Fruit fly (Drosophila melanogaster) whole organism, prepupa: ENCODE data around the gene fwd.

Source experiments
- Blimp-1 ChIP-seq: fragments of 200-800 bp; sonication (Bioruptor generic); optimal IDR thresholded peaks from 3 replicates; lab custom pipeline; 2017; ENCODE audit warnings: missing biosample characterization, missing genetic modification characterization, mild to moderate bottlenecking, moderate library complexity, missing genetic modification reagents
- CG10669 ChIP-seq: fragments of 200-800 bp; sonication (Bioruptor generic); optimal IDR thresholded peaks from 3 replicates; lab custom pipeline; 2018; ENCODE audit warnings: missing biosample characterization, mild to moderate bottlenecking, missing genetic modification characterization, moderate library complexity
- CG11294 ChIP-seq: fragments of 200-800 bp; sonication (Bioruptor generic); IDR thresholded peaks from 2 replicates; pipeline ENCODE4 v1.3.6; 2022; ENCODE audit warnings: missing biosample characterization, missing genetic modification characterization
- CG11762 ChIP-seq: fragments of 200-800 bp; sonication (Bioruptor generic); optimal IDR thresholded peaks from 3 replicates; lab custom pipeline; 2016; ENCODE audit warnings: missing biosample characterization, missing genetic modification characterization; ENCODE audit not compliant: insufficient read depth
- CG11902 ChIP-seq: fragments of 200-800 bp; sonication (Bioruptor generic); optimal IDR thresholded peaks from 3 replicates; lab custom pipeline; 2016; ENCODE audit warnings: missing biosample characterization, missing genetic modification characterization
- CG15336 ChIP-seq: fragments of 200-800 bp; sonication (Bioruptor generic); IDR thresholded peaks from 2 replicates; pipeline ENCODE4 v1.3.6; 2022; ENCODE audit warnings: missing biosample characterization, missing genetic modification characterization
- CG3032 ChIP-seq: fragments of 200-800 bp; optimal IDR thresholded peaks from 2 replicates; lab custom pipeline; 2019; ENCODE audit warnings: missing biosample characterization, mild to moderate bottlenecking, missing genetic modification characterization, moderate library complexity
- CG32006 ChIP-seq: fragments of 200-800 bp; sonication (Bioruptor generic); optimal IDR thresholded peaks from 3 replicates; lab custom pipeline; 2017; ENCODE audit warnings: missing biosample characterization, mild to moderate bottlenecking, missing genetic modification characterization
- CG34406 ChIP-seq: fragments of 200-800 bp; sonication (Bioruptor generic); optimal IDR thresholded peaks from 3 replicates; lab custom pipeline; 2016; ENCODE audit warnings: missing biosample characterization, missing genetic modification characterization
- CG3919 ChIP-seq: fragments of 200-800 bp; sonication (Bioruptor generic); optimal IDR thresholded peaks from 3 replicates; lab custom pipeline; 2016; ENCODE audit warnings: missing biosample characterization, missing genetic modification characterization
- CG4318 ChIP-seq: fragments of 200-800 bp; sonication (Bioruptor generic); optimal IDR thresholded peaks from 3 replicates; lab custom pipeline; 2017; ENCODE audit warnings: missing biosample characterization, mild to moderate bottlenecking, missing genetic modification characterization
- CG6163 ChIP-seq: fragments of 200-800 bp; sonication (Bioruptor generic); IDR thresholded peaks from 3 replicates; pipeline ENCODE4 v1.3.6; 2022; ENCODE audit warnings: missing biosample characterization, missing genetic modification characterization
- CG6792 ChIP-seq: fragments of 200-800 bp; sonication (Bioruptor generic); optimal IDR thresholded peaks from 3 replicates; lab custom pipeline; 2016; ENCODE audit warnings: missing biosample characterization, missing genetic modification characterization
- CG6854 ChIP-seq: fragments of 200-800 bp; sonication (Bioruptor generic); optimal IDR thresholded peaks from 2 replicates; lab custom pipeline; 2017; ENCODE audit warnings: missing biosample characterization, mild to moderate bottlenecking, missing genetic modification characterization
- CG7368 ChIP-seq: fragments of 200-800 bp; sonication (Bioruptor generic); optimal IDR thresholded peaks from 3 replicates; lab custom pipeline; 2016; ENCODE audit warnings: missing biosample characterization, missing genetic modification characterization
- CG8119 ChIP-seq: fragments of 200-800 bp; sonication (Bioruptor generic); IDR thresholded peaks from 3 replicates; pipeline ENCODE4 v1.3.6; 2022; ENCODE audit warnings: missing biosample characterization, missing genetic modification characterization
- CG8319 ChIP-seq: fragments of 200-800 bp; sonication (Bioruptor generic); optimal IDR thresholded peaks from 3 replicates; lab custom pipeline; 2016; ENCODE audit warnings: missing biosample characterization, missing genetic modification characterization
- CG8632 ChIP-seq: fragments of 200-800 bp; sonication (Bioruptor generic); optimal IDR thresholded peaks from 3 replicates; lab custom pipeline; 2016; ENCODE audit warnings: missing biosample characterization, missing genetic modification characterization
- Eip75B ChIP-seq: fragments of 200-800 bp; sonication (Bioruptor generic); optimal IDR thresholded peaks from 3 replicates; lab custom pipeline; 2016; ENCODE audit warnings: missing biosample characterization, missing genetic modification characterization
- Eip78C ChIP-seq: fragments of 200-800 bp; sonication (Bioruptor generic); peaks from one replicate; lab custom pipeline; 2016; ENCODE audit warnings: missing biosample characterization, missing genetic modification characterization
- Eip93F ChIP-seq: fragments of 200-800 bp; sonication (Bioruptor generic); optimal IDR thresholded peaks from 2 replicates; lab custom pipeline; 2016; ENCODE audit warnings: missing biosample characterization, mild to moderate bottlenecking, missing genetic modification characterization
- Ets21C ChIP-seq: fragments of 200-800 bp; sonication (Bioruptor generic); optimal IDR thresholded peaks from 3 replicates; lab custom pipeline; 2016; ENCODE audit warnings: missing biosample characterization, missing genetic modification characterization
- Ets96B ChIP-seq: fragments of 200-800 bp; optimal IDR thresholded peaks from 2 replicates; lab custom pipeline; 2019; ENCODE audit warnings: missing biosample characterization, mild to moderate bottlenecking, missing genetic modification characterization, moderate library complexity
- Gug ChIP-seq: fragments of 200-800 bp; sonication (Bioruptor generic); IDR thresholded peaks from 2 replicates; pipeline ENCODE4 v1.3.6; 2022; ENCODE audit warnings: missing biosample characterization, missing genetic modification characterization
- Hr38 ChIP-seq: sonication (Bioruptor generic); optimal IDR thresholded peaks from 2 replicates; lab custom pipeline; 2016; ENCODE audit warnings: missing biosample characterization, missing genetic modification characterization
- Hr39 ChIP-seq: fragments of 200-800 bp; sonication (Bioruptor generic); optimal IDR thresholded peaks from 2 replicates; lab custom pipeline; 2016; ENCODE audit warnings: missing biosample characterization, missing genetic modification characterization
- Lpt ChIP-seq: fragments of 200-800 bp; sonication (Bioruptor generic); optimal IDR thresholded peaks from 3 replicates; lab custom pipeline; 2016; ENCODE audit warnings: missing biosample characterization, missing genetic modification characterization
- Met ChIP-seq: fragments of 200-800 bp; sonication (Bioruptor generic); optimal IDR thresholded peaks from 3 replicates; lab custom pipeline; 2016; ENCODE audit warnings: missing biosample characterization, missing genetic modification characterization
- Sox102F ChIP-seq: fragments of 200-800 bp; sonication (Bioruptor generic); optimal IDR thresholded peaks from 2 replicates; lab custom pipeline; 2016; ENCODE audit warnings: missing biosample characterization, mild to moderate bottlenecking, missing genetic modification characterization
- Sox14 ChIP-seq: fragments of 200-800 bp; sonication (Bioruptor generic); optimal IDR thresholded peaks from 3 replicates; lab custom pipeline; 2016; ENCODE audit warnings: missing biosample characterization, missing genetic modification characterization
- Sox15 ChIP-seq: fragments of 200-800 bp; sonication (Bioruptor generic); optimal IDR thresholded peaks from 3 replicates; lab custom pipeline; 2016; ENCODE audit warnings: missing biosample characterization, missing genetic modification characterization
- achi ChIP-seq: fragments of 200-800 bp; sonication (Bioruptor generic); optimal IDR thresholded peaks from 3 replicates; lab custom pipeline; 2016; ENCODE audit warnings: missing biosample characterization, missing genetic modification characterization
- acj6 ChIP-seq: fragments of 200-800 bp; sonication (Bioruptor generic); optimal IDR thresholded peaks from 3 replicates; lab custom pipeline; 2016; ENCODE audit warnings: missing biosample characterization, missing genetic modification characterization
- cyc ChIP-seq: fragments of 200-800 bp; sonication (Bioruptor generic); optimal IDR thresholded peaks from 3 replicates; lab custom pipeline; 2016; ENCODE audit warnings: missing biosample characterization, missing genetic modification characterization
- dac ChIP-seq: fragments of 200-800 bp; sonication (Bioruptor generic); optimal IDR thresholded peaks from 2 replicates; lab custom pipeline; 2017; ENCODE audit warnings: missing biosample characterization, mild to moderate bottlenecking, missing genetic modification characterization
- dsx ChIP-seq: fragments of 200-800 bp; optimal IDR thresholded peaks from 3 replicates; lab custom pipeline; 2019; ENCODE audit warnings: missing biosample characterization, mild to moderate bottlenecking, missing genetic modification characterization, moderate library complexity; ENCODE audit not compliant: poor library complexity, severe bottlenecking
- esn ChIP-seq: fragments of 200-800 bp; sonication (Bioruptor generic); optimal IDR thresholded peaks from 2 replicates; lab custom pipeline; 2016; ENCODE audit warnings: missing biosample characterization, mild to moderate bottlenecking, missing genetic modification characterization, moderate library complexity
- fkh ChIP-seq: fragments of 200-800 bp; sonication (Bioruptor generic); optimal IDR thresholded peaks from 3 replicates; lab custom pipeline; 2017; ENCODE audit warnings: missing biosample characterization, mild to moderate bottlenecking, missing genetic modification characterization, moderate library complexity
- lz ChIP-seq: fragments of 200-800 bp; sonication (Bioruptor generic); optimal IDR thresholded peaks from 3 replicates; lab custom pipeline; 2016; ENCODE audit warnings: missing biosample characterization, missing genetic modification characterization
- net ChIP-seq: fragments of 200-800 bp; sonication (Bioruptor generic); optimal IDR thresholded peaks from 3 replicates; lab custom pipeline; 2016; ENCODE audit warnings: missing biosample characterization, missing genetic modification characterization
- pdm3 ChIP-seq: fragments of 200-800 bp; sonication (Bioruptor generic); optimal IDR thresholded peaks from 3 replicates; lab custom pipeline; 2016; ENCODE audit warnings: missing biosample characterization, missing genetic modification characterization
- spab ChIP-seq: fragments of 200-800 bp; sonication (Bioruptor generic); optimal IDR thresholded peaks from 2 replicates; lab custom pipeline; 2017; ENCODE audit warnings: missing biosample characterization, mild to moderate bottlenecking, missing genetic modification characterization, missing genetic modification reagents
- svp ChIP-seq: fragments of 200-800 bp; sonication (Bioruptor generic); peaks from one replicate; lab custom pipeline; 2016; ENCODE audit warnings: missing biosample characterization, missing genetic modification characterization
- vri ChIP-seq: fragments of 200-800 bp; sonication (Bioruptor generic); optimal IDR thresholded peaks from 3 replicates; lab custom pipeline; 2016; ENCODE audit warnings: missing biosample characterization, mild to moderate bottlenecking, missing genetic modification characterization

The fwd gene

DNA sequence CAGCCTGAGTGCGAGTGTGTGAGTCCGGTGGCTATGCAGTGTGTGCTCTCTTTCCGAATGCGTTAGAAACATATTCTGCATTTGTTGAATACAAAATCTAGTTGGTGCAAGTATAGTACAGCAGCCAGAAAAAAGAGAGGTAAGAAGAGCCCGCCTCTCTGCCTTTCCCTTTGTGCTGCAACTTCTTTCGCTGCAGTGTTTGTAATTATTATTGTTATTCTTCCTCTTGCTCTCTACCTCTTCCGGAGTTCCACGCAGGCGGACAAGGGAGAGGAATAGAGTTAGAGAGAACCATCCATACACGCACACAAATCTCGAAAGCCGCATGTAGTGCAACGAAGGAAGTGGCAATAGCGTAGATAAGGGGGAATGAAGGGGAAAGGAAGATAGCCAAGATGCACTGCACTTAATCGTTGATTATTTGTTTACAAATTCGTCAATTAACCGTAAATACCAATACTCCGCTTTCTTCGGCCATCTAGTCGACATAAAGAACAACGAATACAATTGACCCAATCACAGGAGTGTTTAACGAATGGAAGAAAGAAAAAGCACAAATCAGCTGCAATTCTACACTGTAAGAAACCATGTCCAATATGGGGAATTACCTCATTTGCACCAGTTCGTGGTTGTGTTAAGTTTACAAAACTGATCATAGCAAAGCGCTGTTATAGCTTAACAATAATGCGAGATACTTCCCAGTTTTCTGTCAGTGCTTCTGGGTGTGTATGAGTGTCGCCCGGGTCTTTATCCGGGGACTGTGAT lies 28.1 kb upstream of the fwd start (continued):
- TF ChIP-seq CG4318 (GFP tag; lab: Kevin White, UChicago) (peak; percentile 86), CG6792 (GFP tag; lab: Kevin White, UChicago) (peak; percentile 86), net (GFP tag; lab: Kevin White, UChicago) (peak; percentile 90), esn (peak; percentile 85), svp (GFP tag; lab: Kevin White, UChicago) (peak; percentile 91), pdm3 (GFP tag; lab: Kevin White, UChicago) (peak; percentile 91), Hr39 (GFP tag; lab: Kevin White, UChicago) (peak; percentile 84), CG11762 (GFP tag; lab: Kevin White, UChicago) (peak; percentile 84), Ets21C (GFP tag; lab: Kevin White, UChicago) (peak; percentile 72), CG15336 (GFP tag; lab: Robert Waterston, UW) (peak; percentile 91), CG6163 (GFP tag; lab: Robert Waterston, UW) (peak; percentile 94), Hr38 (GFP tag; lab: Kevin White, UChicago) (peak; percentile 74), Sox14 (peak; percentile 91), lz (GFP tag; lab: Kevin White, UChicago) (peak; percentile 85), CG7368 (GFP tag; lab: Kevin White, UChicago) (peak; percentile 91), CG3032 (tag; lab: Kevin White, UChicago) (peak; percentile 58), spab (GFP tag; lab: Kevin White, UChicago) (peak; percentile 75), vri (GFP tag; lab: Kevin White, UChicago) (peak; percentile 81), CG8632 (GFP tag; lab: Kevin White, UChicago) (peak; percentile 66), cyc (GFP tag; lab: Kevin White, UChicago) (peak; percentile 89), Blimp-1 (GFP tag; lab: Kevin White, UChicago) (peak; percentile 26), achi (peak; percentile 87), Lpt (GFP tag; lab: Kevin White, UChicago) (peak; percentile 89), Met (GFP tag; lab: Kevin White, UChicago) (peak; percentile 83), acj6 (peak; percentile 89), CG10669 (GFP tag; lab: Kevin White, UChicago) (peak; percentile 85), CG11294 (GFP tag; lab: Robert Waterston, UW) (peak; percentile 79), CG3919 (peak; percentile 92), Eip75B (GFP tag; lab: Kevin White, UChicago) (peak; percentile 88), Sox15 (peak; percentile 75), Ets96B (tag; lab: Kevin White, UChicago) (peak; percentile 81), CG8119 (peak; percentile 90)

DNA sequence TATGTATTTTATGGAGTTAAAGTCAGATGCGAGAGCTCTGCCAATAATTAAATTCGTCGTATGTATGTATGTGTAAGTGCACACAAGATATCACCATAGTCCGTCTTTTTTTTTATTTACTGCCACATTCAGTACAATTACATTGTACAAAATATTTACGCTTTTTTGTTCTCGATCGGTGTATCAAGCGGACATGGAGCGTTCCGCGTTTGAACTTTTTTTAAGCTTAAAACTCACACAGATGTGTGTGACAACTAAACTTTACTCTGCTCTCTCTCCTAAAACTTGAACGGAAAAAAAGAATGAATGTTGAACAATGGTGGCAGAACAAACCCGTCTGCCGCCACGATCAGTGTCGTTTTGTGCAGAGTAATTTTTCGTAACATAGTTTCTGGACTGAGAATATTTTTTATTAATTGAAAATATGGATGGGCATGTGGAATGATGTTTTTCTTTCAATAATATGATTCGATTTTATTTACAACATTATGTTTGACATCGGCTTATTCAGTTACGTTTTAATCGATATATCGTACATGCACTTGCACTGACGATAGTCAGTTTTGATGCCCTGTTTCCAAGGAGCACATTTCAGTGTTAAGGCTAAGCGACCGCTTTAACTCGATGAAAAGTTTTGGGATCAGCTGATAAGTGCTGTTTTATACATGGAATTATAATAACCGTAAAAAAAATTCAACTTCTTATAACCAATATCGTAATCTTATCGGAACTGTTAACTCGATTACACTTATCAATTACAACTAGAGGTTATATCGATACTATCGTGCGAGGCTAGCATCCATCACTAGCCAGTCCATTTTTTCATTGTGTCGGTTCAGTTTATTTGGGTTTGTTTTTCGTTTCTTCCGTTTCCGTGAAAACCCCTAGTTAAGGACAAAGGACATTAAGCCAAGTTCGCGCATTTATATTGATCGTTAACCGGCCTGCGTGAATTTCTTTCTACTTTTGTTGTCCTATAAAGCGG lies 27.3 kb upstream of the fwd start, which contains the start of gene mth:
TSS of gene mth (minus strand) at position 302 of the 985 bp plus-strand sequence.
- TF ChIP-seq svp (GFP tag; lab: Kevin White, UChicago) (peak; percentile 80), Lpt (GFP tag; lab: Kevin White, UChicago) (no peak), acj6 (peak; percentile 45), CG11294 (GFP tag; lab: Robert Waterston, UW) (0 out of 2 replicates have a peak, but pooled peaks have one; percentile 9), CG7368 (GFP tag; lab: Kevin White, UChicago) (peak; percentile 4), esn (peak; percentile 62), Eip78C (GFP tag; lab: Kevin White, UChicago) (peak; percentile 53), CG32006 (GFP tag; lab: Kevin White, UChicago) (peak; percentile 39), fkh (GFP tag; lab: Kevin White, UChicago) (peak; percentile 52), CG34406 (GFP tag; lab: Kevin White, UChicago) (no peak), Sox14 (peak; percentile 66), spab (GFP tag; lab: Kevin White, UChicago) (no peak), CG11902 (GFP tag; lab: Kevin White, UChicago) (no peak), CG11762 (GFP tag; lab: Kevin White, UChicago) (no peak), cyc (GFP tag; lab: Kevin White, UChicago) (peak; percentile 62), dsx (GFP tag; lab: Kevin White, UChicago) (peak; percentile 70), Sox102F (GFP tag; lab: Kevin White, UChicago) (peak; percentile 2), Met (GFP tag; lab: Kevin White, UChicago) (peak; percentile 44), lz (GFP tag; lab: Kevin White, UChicago) (peak; percentile 69), dac (GFP tag; lab: Kevin White, UChicago) (no peak), Blimp-1 (GFP tag; lab: Kevin White, UChicago) (no peak), CG8632 (GFP tag; lab: Kevin White, UChicago) (no peak), Eip93F (GFP tag; lab: Kevin White, UChicago) (no peak), Gug (no peak), CG6854 (GFP tag; lab: Kevin White, UChicago) (peak; percentile 55), CG15336 (GFP tag; lab: Robert Waterston, UW) (peak; percentile 39; the same call in 1 of the 2 replicates), CG8319 (GFP tag; lab: Kevin White, UChicago) (no peak), CG8119 (0 out of 3 replicates have a peak, but pooled peaks have one; percentile 15)
